Worm (Caenorhabditis elegans): Measurements from ENCODE around the gene asp-2.

DNA sequence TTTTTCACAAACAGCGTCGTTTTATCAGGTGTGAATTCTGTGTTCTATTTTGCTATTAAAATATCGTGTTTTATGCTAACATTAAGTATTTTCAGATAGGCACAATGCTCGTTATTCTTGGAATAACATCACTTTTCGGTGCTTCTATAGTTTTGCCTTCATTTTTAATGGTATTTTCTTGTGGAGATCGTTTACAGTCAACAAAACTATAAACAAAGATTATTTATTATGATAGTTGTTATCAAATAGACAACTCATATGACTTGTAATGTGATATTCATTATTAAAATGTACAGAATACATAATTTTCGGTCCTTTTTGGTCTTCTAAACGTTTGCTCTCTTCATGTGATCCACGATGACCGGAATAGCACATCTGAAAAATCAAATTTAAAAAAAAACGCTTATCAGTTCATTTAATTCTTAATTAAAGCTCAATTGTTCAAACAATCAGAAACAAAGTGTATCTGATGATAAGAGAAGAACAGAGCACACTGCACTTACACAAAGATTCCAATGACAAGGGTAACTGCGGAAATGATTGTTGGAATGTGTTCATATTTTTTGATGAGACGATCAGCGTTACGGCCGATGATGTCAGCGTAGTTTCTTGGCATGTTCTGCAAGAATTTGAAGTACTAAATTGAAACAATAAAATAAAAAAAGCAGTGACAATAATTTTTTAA lies 51.3 kb downstream of the asp-2 start, which contains the start of gene F07C3.9:
- no peak for TF ChIP-seq sdc-2 (tag; optimal IDR thresholded peaks at IDR 0.05)
- no peak for TF ChIP-seq ceh-45 (GFP tag; IDR thresholded peaks at IDR 0.05)
- TF ChIP-seq dve-1 (tag; optimal IDR thresholded peaks at IDR 0.05): no peak
- no peak for TF ChIP-seq unc-55 (GFP tag; optimal IDR thresholded peaks at IDR 0.05)
- TF ChIP-seq nfya-1 (tag; optimal IDR thresholded peaks at IDR 0.05): no peak
- no peak for TF ChIP-seq ceh-14 (tag; optimal IDR thresholded peaks at IDR 0.05)
- no peak for TF ChIP-seq pha-4 (tag; optimal IDR thresholded peaks at IDR 0.05)
- TF ChIP-seq fkh-6 (tag; optimal IDR thresholded peaks at IDR 0.05): no peak
- TF ChIP-seq ama-1 (optimal IDR thresholded peaks at IDR 0.05): no peak
- TF ChIP-seq sox-2 (GFP tag; IDR thresholded peaks at IDR 0.05): no peak
- no peak for TF ChIP-seq nhr-11 (tag; optimal IDR thresholded peaks at IDR 0.05)
- TF ChIP-seq ttx-3 (tag; optimal IDR thresholded peaks at IDR 0.05): no peak

Measured in whole organism, late embryonic.